Worm (Caenorhabditis elegans) whole organism, L4 larva: Measurements from ENCODE around the gene K08A2.2.

Experiments
- D1046.2 ChIP-seq: fragments of 200-800 bp; sonication (Bioruptor generic); IDR thresholded peaks from 2 replicates; pipeline ENCODE4 v1.3.6; 2022; ENCODE audit warnings: missing genetic modification characterization, missing compliant biosample characterization
- F26F4.8 ChIP-seq: fragments of 200-800 bp; sonication (Bioruptor generic); conservative IDR thresholded peaks from 2 replicates; pipeline ENCODE4 v1.3.6; 2022; ENCODE audit warnings: missing genetic modification characterization, missing compliant biosample characterization
- F37D6.2 ChIP-seq: sonication (generic microtip); optimal IDR thresholded peaks from 2 replicates; lab custom pipeline; 2016; ENCODE audit warnings: mild to moderate bottlenecking, missing genetic modification characterization, missing compliant biosample characterization
- ama-1 ChIP-seq: fragments of 150-350 bp; optimal IDR thresholded peaks from 2 replicates; lab custom pipeline; 2014; ENCODE audit warnings: inconsistent platforms, mixed read lengths
- ceh-20 ChIP-seq: fragments of 200-800 bp; sonication (Bioruptor generic); IDR thresholded peaks from 2 replicates; pipeline ENCODE4 v1.3.6; 2022; ENCODE audit warnings: missing genetic modification reagents, missing genetic modification characterization, missing compliant biosample characterization
- ceh-44 ChIP-seq: fragments of 200-800 bp; sonication (Bioruptor generic); IDR thresholded peaks from 2 replicates; pipeline ENCODE4 v1.3.6; 2022; ENCODE audit warnings: missing genetic modification reagents, missing genetic modification characterization, missing compliant biosample characterization
- ceh-82 ChIP-seq: sonication (generic microtip); optimal IDR thresholded peaks from 2 replicates; lab custom pipeline; 2017; ENCODE audit warnings: missing biosample characterization, missing genetic modification characterization
- daf-12 ChIP-seq: fragments of 150-350 bp; optimal IDR thresholded peaks from 2 replicates; lab custom pipeline; 2014; ENCODE audit warnings: missing biosample characterization, missing genetic modification reagents, missing genetic modification characterization
- daf-16 ChIP-seq, 3 experiments: sonication (generic microtip); optimal IDR thresholded peaks; 2 replicates each; lab custom pipeline; 2016 to 2017; ENCODE audit warnings: missing genetic modification characterization in 3 of 3, missing genetic modification reagents in 3 of 3, mild to moderate bottlenecking in 2 of 3, missing compliant biosample characterization in 2 of 3, missing biosample characterization in 1 of 3, moderate library complexity in 1 of 3
- daf-8 ChIP-seq: fragments of 200-800 bp; sonication (Bioruptor generic); IDR thresholded peaks from 2 replicates; pipeline ENCODE4 v1.3.6; 2022; ENCODE audit warnings: missing genetic modification characterization, missing compliant biosample characterization
- dmd-6 ChIP-seq: fragments of 200-800 bp; sonication (Bioruptor generic); IDR thresholded peaks from 2 replicates; pipeline ENCODE4 v1.3.6; 2022; ENCODE audit warnings: missing genetic modification reagents, missing genetic modification characterization, missing compliant biosample characterization
- dmd-8 ChIP-seq: fragments of 200-800 bp; sonication (Bioruptor generic); IDR thresholded peaks from 2 replicates; pipeline ENCODE4 v1.3.6; 2022; ENCODE audit warnings: missing genetic modification characterization, missing compliant biosample characterization
- dpl-1 ChIP-seq: fragments of 150-350 bp; optimal IDR thresholded peaks from 2 replicates; lab custom pipeline; 2014; ENCODE audit warnings: missing biosample characterization, missing genetic modification reagents, missing genetic modification characterization
- duxl-1 ChIP-seq: sonication (generic microtip); optimal IDR thresholded peaks from 2 replicates; lab custom pipeline; 2016; ENCODE audit warnings: mild to moderate bottlenecking, missing genetic modification characterization, moderate library complexity, missing compliant biosample characterization; ENCODE audit not compliant: poor library complexity
- gei-8 ChIP-seq: fragments of 200-800 bp; sonication (Bioruptor generic); optimal IDR thresholded peaks from 2 replicates; lab custom pipeline; 2018; ENCODE audit warnings: mild to moderate bottlenecking, missing genetic modification characterization, missing compliant biosample characterization
- lim-7 ChIP-seq: fragments of 200-800 bp; sonication (Bioruptor generic); IDR thresholded peaks from 2 replicates; pipeline ENCODE4 v1.3.6; 2022; ENCODE audit warnings: missing genetic modification characterization, missing compliant biosample characterization
- lin-13 ChIP-seq: fragments of 150-350 bp; optimal IDR thresholded peaks from 2 replicates; lab custom pipeline; 2014; ENCODE audit warnings: missing biosample characterization, missing genetic modification reagents, missing genetic modification characterization
- lin-38 ChIP-seq: fragments of 200-800 bp; sonication (Bioruptor generic); IDR thresholded peaks from 2 replicates; pipeline ENCODE4 v1.3.6; 2022; ENCODE audit warnings: missing genetic modification reagents, missing genetic modification characterization, missing compliant biosample characterization
- lin-39 ChIP-seq: fragments of 150-350 bp; optimal IDR thresholded peaks from 2 replicates; lab custom pipeline; 2014; ENCODE audit warnings: missing biosample characterization, missing genetic modification reagents, missing genetic modification characterization
- mdl-1 ChIP-seq, 2 experiments: fragments of 150-350 bp in 1 of 2; sonication (generic microtip) in 1 of 2; optimal IDR thresholded peaks; 2 replicates each; lab custom pipeline; 2014 to 2017; ENCODE audit warnings: missing biosample characterization in 2 of 2, missing genetic modification characterization in 2 of 2
- mes-2 ChIP-seq: sonication (generic microtip); optimal IDR thresholded peaks from 2 replicates; lab custom pipeline; 2016; ENCODE audit warnings: missing genotype, mild to moderate bottlenecking, missing genetic modification characterization, missing compliant biosample characterization; ENCODE audit not compliant: poor library complexity, severe bottlenecking
- mxl-3 ChIP-seq: fragments of 200-800 bp; sonication (Bioruptor generic); optimal IDR thresholded peaks from 2 replicates; lab custom pipeline; 2018; ENCODE audit warnings: mild to moderate bottlenecking, missing genetic modification characterization, missing compliant biosample characterization
- nhr-111 ChIP-seq: fragments of 200-800 bp; sonication (Bioruptor generic); optimal IDR thresholded peaks from 2 replicates; lab custom pipeline; 2018; ENCODE audit warnings: mild to moderate bottlenecking, missing genetic modification characterization, missing compliant biosample characterization
- nhr-237 ChIP-seq: sonication (generic microtip); optimal IDR thresholded peaks from 2 replicates; lab custom pipeline; 2017; ENCODE audit warnings: missing biosample characterization, missing genetic modification characterization
- nhr-42 ChIP-seq: fragments of 200-800 bp; sonication (Bioruptor generic); IDR thresholded peaks from 2 replicates; pipeline ENCODE4 v1.3.6; 2022; ENCODE audit warnings: missing genetic modification characterization, missing compliant biosample characterization
- nhr-6 ChIP-seq: fragments of 150-350 bp; optimal IDR thresholded peaks from 2 replicates; lab custom pipeline; 2014; ENCODE audit warnings: missing biosample characterization, missing genetic modification characterization
- nhr-76 ChIP-seq: fragments of 150-350 bp; optimal IDR thresholded peaks from 2 replicates; lab custom pipeline; 2014; ENCODE audit warnings: missing biosample characterization, missing genetic modification characterization
- nhr-77 ChIP-seq: fragments of 150-350 bp; optimal IDR thresholded peaks from 2 replicates; lab custom pipeline; 2014; ENCODE audit warnings: missing biosample characterization, missing genetic modification characterization
- rbr-2 ChIP-seq: sonication (generic microtip); optimal IDR thresholded peaks from 2 replicates; lab custom pipeline; 2016; ENCODE audit warnings: missing genotype, missing genetic modification characterization, missing compliant biosample characterization
- set-16 ChIP-seq: fragments of 200-800 bp; sonication (Bioruptor generic); IDR thresholded peaks from 2 replicates; pipeline ENCODE4 v1.3.6; 2022; ENCODE audit warnings: missing genetic modification reagents, missing genetic modification characterization, missing compliant biosample characterization
- snpc-4 ChIP-seq: fragments of 150-350 bp; optimal IDR thresholded peaks from 2 replicates; lab custom pipeline; 2014; ENCODE audit warnings: missing biosample characterization, missing genetic modification characterization
- tra-1 ChIP-seq: fragments of 200-800 bp; sonication (Bioruptor generic); IDR thresholded peaks from 2 replicates; pipeline ENCODE4 v1.3.6; 2022; ENCODE audit warnings: missing genetic modification reagents, missing genetic modification characterization, missing compliant biosample characterization
- zag-1 ChIP-seq: fragments of 150-350 bp; optimal IDR thresholded peaks from 2 replicates; lab custom pipeline; 2014; ENCODE audit warnings: missing biosample characterization, missing genetic modification characterization
- zfp-2 ChIP-seq: sonication (generic microtip); optimal IDR thresholded peaks from 2 replicates; lab custom pipeline; 2016; ENCODE audit warnings: mild to moderate bottlenecking, missing genetic modification characterization, missing compliant biosample characterization
- zfp-3 ChIP-seq: fragments of 200-800 bp; sonication (Bioruptor generic); conservative IDR thresholded peaks from 2 replicates; pipeline ENCODE4 v1.3.6; 2022; ENCODE audit warnings: missing genetic modification reagents, missing genetic modification characterization, missing compliant biosample characterization
- zip-2 ChIP-seq: fragments of 150-350 bp; optimal IDR thresholded peaks from 2 replicates; lab custom pipeline; 2014; ENCODE audit warnings: missing biosample characterization, missing genetic modification characterization

Gene K08A2.2

ce11 chrII:3000535-3001264, 9.3 kb downstream of the K08A2.2 start, which contains the start of gene lido-9:
lido-9 (plus strand) TSS chrII:3000768.
- TF ChIP-seq dmd-6 (GFP tag; lab: Robert Waterston, UW) (no peak), duxl-1 (peak; percentile 38), zfp-2 (tag; lab: Kevin White, UChicago) (no peak), daf-16 (GFP tag; optimal IDR thresholded peaks at IDR 0.05; lab: Kevin White, UChicago) (no peak), daf-16 (tag; optimal IDR thresholded peaks at IDR 0.05; lab: Kevin White, UChicago) (no peak), F26F4.8 (GFP tag; lab: Robert Waterston, UW) (no peak), set-16 (GFP tag; lab: Robert Waterston, UW) (peak; percentile 67), dmd-8 (0 out of 2 replicates have a peak, but pooled peaks have one; percentile 4), nhr-77 (tag; lab: Kevin White, UChicago) (no peak), ceh-44 (GFP tag; lab: Robert Waterston, UW) (no peak), nhr-237 (no peak), lim-7 (GFP tag; lab: Robert Waterston, UW) (no peak), F37D6.2 (tag; lab: Kevin White, UChicago) (no peak), lin-38 (GFP tag; lab: Robert Waterston, UW) (no peak)
- TF ChIP-seq, all 104 proteins: peak for 3

- TF ChIP-seq D1046.2 (GFP tag; lab: Robert Waterston, UW) (no peak), daf-8 (no peak), ama-1 (lab: Kevin White, UChicago) (no peak), dpl-1 (no peak)
- TF ChIP-seq, all 104 proteins: peak for 0
Observed at ce11 chrII:3002211-3002610, 10.8 kb downstream of the K08A2.2 start, which contains the start of gene lido-10. lido-10 (plus strand) TSS chrII:3002511.

ce11 chrII:3003667-3004066, 12.3 kb downstream of the K08A2.2 start, which contains the start of gene lido-11:
lido-11 (plus strand) TSS chrII:3003967.
- TF ChIP-seq gei-8 (no peak), nhr-6 (tag; lab: Kevin White, UChicago) (no peak), daf-16 (GFP tag; optimal IDR thresholded peaks at IDR 0.05; lab: Kevin White, UChicago) (no peak), daf-16 (tag; optimal IDR thresholded peaks at IDR 0.05; lab: Kevin White, UChicago) (no peak), zfp-3 (GFP tag; lab: Robert Waterston, UW) (no peak), mxl-3 (no peak), F37D6.2 (tag; lab: Kevin White, UChicago) (no peak), ceh-82 (tag; lab: Kevin White, UChicago) (no peak), zag-1 (tag; lab: Kevin White, UChicago) (no peak), lin-13 (GFP tag; lab: Kevin White, UChicago) (no peak), nhr-237 (no peak), daf-12 (tag; lab: Kevin White, UChicago) (no peak)
- TF ChIP-seq, all 104 proteins: peak for 0

- TF ChIP-seq snpc-4 (tag; lab: Kevin White, UChicago) (no peak), daf-16 (GFP tag; optimal IDR thresholded peaks at IDR 0.05; lab: Kevin White, UChicago) (no peak), daf-16 (tag; optimal IDR thresholded peaks at IDR 0.05; lab: Kevin White, UChicago) (no peak), tra-1 (GFP tag; lab: Robert Waterston, UW) (no peak), mdl-1 (tag; optimal IDR thresholded peaks at IDR 0.05; lab: Kevin White, UChicago) (no peak), set-16 (GFP tag; lab: Robert Waterston, UW) (no peak), mxl-3 (no peak), F26F4.8 (GFP tag; lab: Robert Waterston, UW) (no peak), nhr-111 (GFP tag; lab: Kevin White, UChicago) (no peak), rbr-2 (tag; lab: Kevin White, UChicago) (no peak), dmd-8 (no peak), lin-39 (tag; lab: Kevin White, UChicago) (no peak), nhr-42 (GFP tag; lab: Robert Waterston, UW) (no peak), F37D6.2 (tag; lab: Kevin White, UChicago) (no peak), ceh-20 (no peak), ama-1 (lab: Kevin White, UChicago) (no peak), zfp-3 (GFP tag; lab: Robert Waterston, UW) (no peak), nhr-76 (tag; lab: Kevin White, UChicago) (no peak), zip-2 (tag; lab: Kevin White, UChicago) (no peak), mes-2 (tag; lab: Kevin White, UChicago) (no peak)
- TF ChIP-seq, all 104 proteins: peak for 0
Observed at ce11 chrII:3005499-3005898, 14.1 kb downstream of the K08A2.2 start, which contains the start of gene lido-12. lido-12 (plus strand) TSS chrII:3005799.
